Fruit fly (Drosophila melanogaster): ENCODE results near the gene CG33985.

DNA sequence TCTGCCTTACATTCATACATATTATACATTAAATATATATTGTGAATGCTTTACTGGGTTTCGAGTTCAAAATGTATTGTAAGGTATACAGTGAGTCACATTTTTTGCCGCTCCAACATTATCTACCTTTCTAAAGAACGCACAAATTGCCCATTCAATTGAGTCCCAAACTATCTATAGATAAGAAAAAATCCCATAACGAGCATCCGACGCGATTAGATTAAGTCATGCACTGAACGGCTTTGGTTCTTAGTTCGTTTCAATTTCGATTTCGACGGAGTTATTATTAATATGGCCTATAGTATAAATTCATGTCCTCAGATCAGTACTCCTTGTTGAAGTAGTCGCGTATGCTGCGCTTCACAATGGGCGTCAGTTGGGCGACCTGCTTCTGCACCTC lies 9.1 kb downstream of the CG33985 start:
- TF ChIP-seq jim (GFP tag; optimal IDR thresholded peaks at IDR 0.05) (no peak), CrebA (GFP tag; optimal IDR thresholded peaks at IDR 0.05; ENCODE audit: borderline replicate concordance) (no peak), lola (GFP tag; optimal IDR thresholded peaks at IDR 0.05) (no peak), Jra (GFP tag; optimal IDR thresholded peaks at IDR 0.05) (no peak), foxo (GFP tag; optimal IDR thresholded peaks at IDR 0.05) (no peak), sv (GFP tag; optimal IDR thresholded peaks at IDR 0.05) (no peak), fru (GFP tag; optimal IDR thresholded peaks at IDR 0.05) (no peak), N (GFP tag; optimal IDR thresholded peaks at IDR 0.05) (no peak), psq (GFP tag; optimal IDR thresholded peaks at IDR 0.05) (no peak)
